Worm (Caenorhabditis elegans): ENCODE data around the gene spp-8.

- TF ChIP-seq klf-2 (GFP tag; conservative IDR thresholded peaks at IDR 0.05), result no peak
- TF ChIP-seq ztf-23 (GFP tag; IDR thresholded peaks at IDR 0.05), result no peak
- no peak for TF ChIP-seq T22C8.4 (GFP tag; IDR thresholded peaks at IDR 0.05)
- no peak for TF ChIP-seq ref-1 (GFP tag; conservative IDR thresholded peaks at IDR 0.05)
- TF ChIP-seq cog-1 (tag; optimal IDR thresholded peaks at IDR 0.05), result no peak
- TF ChIP-seq flt-1 (GFP tag; IDR thresholded peaks at IDR 0.05), result no peak
- no peak for TF ChIP-seq ztf-29 (GFP tag; IDR thresholded peaks at IDR 0.05)
- no peak for TF ChIP-seq tab-1 (GFP tag; IDR thresholded peaks at IDR 0.05)
Observed at ce11 chrIV:8513619-8514018, 32.2 kb downstream of the spp-8 start, which contains the start of gene cks-1.

All from whole organism, midembryonic.